Fruit fly (Drosophila melanogaster) whole organism, prepupa: ENCODE measurements around the gene Cog2.
A peak's percentile ranks its signal among the peaks of the same experiment; 100 is the strongest.

Source experiments
- Blimp-1 ChIP-seq: fragments of 200-800 bp; sonication (Bioruptor generic); optimal IDR thresholded peaks from 3 replicates; lab custom pipeline; 2017; ENCODE audit warnings: missing biosample characterization, missing genetic modification characterization, mild to moderate bottlenecking, moderate library complexity, missing genetic modification reagents
- CG10631 ChIP-seq: fragments of 200-800 bp; sonication (Bioruptor generic); optimal IDR thresholded peaks from 2 replicates; lab custom pipeline; 2016; ENCODE audit warnings: missing biosample characterization, missing genetic modification characterization
- CG10669 ChIP-seq: fragments of 200-800 bp; sonication (Bioruptor generic); optimal IDR thresholded peaks from 3 replicates; lab custom pipeline; 2018; ENCODE audit warnings: missing biosample characterization, mild to moderate bottlenecking, missing genetic modification characterization, moderate library complexity
- CG11294 ChIP-seq: fragments of 200-800 bp; sonication (Bioruptor generic); IDR thresholded peaks from 2 replicates; pipeline ENCODE4 v1.3.6; 2022; ENCODE audit warnings: missing biosample characterization, missing genetic modification characterization
- CG11902 ChIP-seq: fragments of 200-800 bp; sonication (Bioruptor generic); optimal IDR thresholded peaks from 3 replicates; lab custom pipeline; 2016; ENCODE audit warnings: missing biosample characterization, missing genetic modification characterization
- CG3032 ChIP-seq: fragments of 200-800 bp; optimal IDR thresholded peaks from 2 replicates; lab custom pipeline; 2019; ENCODE audit warnings: missing biosample characterization, mild to moderate bottlenecking, missing genetic modification characterization, moderate library complexity
- CG31627 ChIP-seq: fragments of 200-800 bp; sonication (Bioruptor generic); optimal IDR thresholded peaks from 3 replicates; lab custom pipeline; 2016; ENCODE audit warnings: missing biosample characterization, missing genetic modification characterization
- CG32006 ChIP-seq: fragments of 200-800 bp; sonication (Bioruptor generic); optimal IDR thresholded peaks from 3 replicates; lab custom pipeline; 2017; ENCODE audit warnings: missing biosample characterization, mild to moderate bottlenecking, missing genetic modification characterization
- CG34406 ChIP-seq: fragments of 200-800 bp; sonication (Bioruptor generic); optimal IDR thresholded peaks from 3 replicates; lab custom pipeline; 2016; ENCODE audit warnings: missing biosample characterization, missing genetic modification characterization
- CG3919 ChIP-seq: fragments of 200-800 bp; sonication (Bioruptor generic); optimal IDR thresholded peaks from 3 replicates; lab custom pipeline; 2016; ENCODE audit warnings: missing biosample characterization, missing genetic modification characterization
- CG6163 ChIP-seq: fragments of 200-800 bp; sonication (Bioruptor generic); IDR thresholded peaks from 3 replicates; pipeline ENCODE4 v1.3.6; 2022; ENCODE audit warnings: missing biosample characterization, missing genetic modification characterization
- CG6276 ChIP-seq: fragments of 200-800 bp; sonication (Bioruptor generic); optimal IDR thresholded peaks from 2 replicates; lab custom pipeline; 2017; ENCODE audit warnings: missing biosample characterization, mild to moderate bottlenecking, missing genetic modification characterization
- CG6792 ChIP-seq: fragments of 200-800 bp; sonication (Bioruptor generic); optimal IDR thresholded peaks from 3 replicates; lab custom pipeline; 2016; ENCODE audit warnings: missing biosample characterization, missing genetic modification characterization
- CG6854 ChIP-seq: fragments of 200-800 bp; sonication (Bioruptor generic); optimal IDR thresholded peaks from 2 replicates; lab custom pipeline; 2017; ENCODE audit warnings: missing biosample characterization, mild to moderate bottlenecking, missing genetic modification characterization
- CG8119 ChIP-seq: fragments of 200-800 bp; sonication (Bioruptor generic); IDR thresholded peaks from 3 replicates; pipeline ENCODE4 v1.3.6; 2022; ENCODE audit warnings: missing biosample characterization, missing genetic modification characterization
- CG9139 ChIP-seq: fragments of 200-800 bp; sonication (Bioruptor generic); optimal IDR thresholded peaks from 3 replicates; lab custom pipeline; 2017; ENCODE audit warnings: missing biosample characterization, mild to moderate bottlenecking, missing genetic modification characterization
- Eip75B ChIP-seq: fragments of 200-800 bp; sonication (Bioruptor generic); optimal IDR thresholded peaks from 3 replicates; lab custom pipeline; 2016; ENCODE audit warnings: missing biosample characterization, missing genetic modification characterization
- Eip78C ChIP-seq: fragments of 200-800 bp; sonication (Bioruptor generic); peaks from one replicate; lab custom pipeline; 2016; ENCODE audit warnings: missing biosample characterization, missing genetic modification characterization
- Gug ChIP-seq: fragments of 200-800 bp; sonication (Bioruptor generic); IDR thresholded peaks from 2 replicates; pipeline ENCODE4 v1.3.6; 2022; ENCODE audit warnings: missing biosample characterization, missing genetic modification characterization
- Hr38 ChIP-seq: sonication (Bioruptor generic); optimal IDR thresholded peaks from 2 replicates; lab custom pipeline; 2016; ENCODE audit warnings: missing biosample characterization, missing genetic modification characterization
- Hr39 ChIP-seq: fragments of 200-800 bp; sonication (Bioruptor generic); optimal IDR thresholded peaks from 2 replicates; lab custom pipeline; 2016; ENCODE audit warnings: missing biosample characterization, missing genetic modification characterization
- Hr4 ChIP-seq: fragments of 200-800 bp; sonication (Bioruptor generic); optimal IDR thresholded peaks from 3 replicates; lab custom pipeline; 2016; ENCODE audit warnings: missing biosample characterization, missing genetic modification characterization
- Lpt ChIP-seq: fragments of 200-800 bp; sonication (Bioruptor generic); optimal IDR thresholded peaks from 3 replicates; lab custom pipeline; 2016; ENCODE audit warnings: missing biosample characterization, missing genetic modification characterization
- Met ChIP-seq: fragments of 200-800 bp; sonication (Bioruptor generic); optimal IDR thresholded peaks from 3 replicates; lab custom pipeline; 2016; ENCODE audit warnings: missing biosample characterization, missing genetic modification characterization
- OdsH ChIP-seq: fragments of 200-800 bp; sonication (Bioruptor generic); optimal IDR thresholded peaks from 3 replicates; lab custom pipeline; 2016; ENCODE audit warnings: missing biosample characterization, missing genetic modification characterization
- Smox ChIP-seq: fragments of 200-800 bp; sonication (Bioruptor generic); optimal IDR thresholded peaks from 3 replicates; lab custom pipeline; 2016; ENCODE audit warnings: missing biosample characterization, missing genetic modification characterization
- Sox102F ChIP-seq: fragments of 200-800 bp; sonication (Bioruptor generic); optimal IDR thresholded peaks from 2 replicates; lab custom pipeline; 2016; ENCODE audit warnings: missing biosample characterization, mild to moderate bottlenecking, missing genetic modification characterization
- Sox14 ChIP-seq: fragments of 200-800 bp; sonication (Bioruptor generic); optimal IDR thresholded peaks from 3 replicates; lab custom pipeline; 2016; ENCODE audit warnings: missing biosample characterization, missing genetic modification characterization
- Sox15 ChIP-seq: fragments of 200-800 bp; sonication (Bioruptor generic); optimal IDR thresholded peaks from 3 replicates; lab custom pipeline; 2016; ENCODE audit warnings: missing biosample characterization, missing genetic modification characterization
- eg ChIP-seq: fragments of 200-800 bp; sonication (Bioruptor generic); IDR thresholded peaks from 3 replicates; pipeline ENCODE4 v1.3.6; 2022; ENCODE audit warnings: missing biosample characterization, missing genetic modification characterization
- esn ChIP-seq: fragments of 200-800 bp; sonication (Bioruptor generic); optimal IDR thresholded peaks from 2 replicates; lab custom pipeline; 2016; ENCODE audit warnings: missing biosample characterization, mild to moderate bottlenecking, missing genetic modification characterization, moderate library complexity
- fd85E ChIP-seq: fragments of 200-800 bp; sonication (Bioruptor generic); optimal IDR thresholded peaks from 3 replicates; lab custom pipeline; 2016; ENCODE audit warnings: missing biosample characterization, missing genetic modification characterization
- fkh ChIP-seq: fragments of 200-800 bp; sonication (Bioruptor generic); optimal IDR thresholded peaks from 3 replicates; lab custom pipeline; 2017; ENCODE audit warnings: missing biosample characterization, mild to moderate bottlenecking, missing genetic modification characterization, moderate library complexity
- lz ChIP-seq: fragments of 200-800 bp; sonication (Bioruptor generic); optimal IDR thresholded peaks from 3 replicates; lab custom pipeline; 2016; ENCODE audit warnings: missing biosample characterization, missing genetic modification characterization
- net ChIP-seq: fragments of 200-800 bp; sonication (Bioruptor generic); optimal IDR thresholded peaks from 3 replicates; lab custom pipeline; 2016; ENCODE audit warnings: missing biosample characterization, missing genetic modification characterization
- salr ChIP-seq, 2 experiments: fragments of 200-800 bp; sonication (Bioruptor generic); optimal IDR thresholded peaks; 3 replicates each; lab custom pipeline; 2016 to 2018; ENCODE audit warnings: missing biosample characterization in 2 of 2, missing genetic modification characterization in 2 of 2, mild to moderate bottlenecking in 1 of 2
- spab ChIP-seq: fragments of 200-800 bp; sonication (Bioruptor generic); optimal IDR thresholded peaks from 2 replicates; lab custom pipeline; 2017; ENCODE audit warnings: missing biosample characterization, mild to moderate bottlenecking, missing genetic modification characterization, missing genetic modification reagents
- ss ChIP-seq, 2 experiments: fragments of 200-800 bp; sonication (Bioruptor generic); optimal IDR thresholded peaks; 2 replicates in 1 of 2; 3 replicates in 1 of 2; lab custom pipeline; 2017 to 2018; ENCODE audit warnings: mild to moderate bottlenecking in 2 of 2, missing biosample characterization in 2 of 2, missing genetic modification characterization in 2 of 2, moderate library complexity in 1 of 2
- svp ChIP-seq: fragments of 200-800 bp; sonication (Bioruptor generic); peaks from one replicate; lab custom pipeline; 2016; ENCODE audit warnings: missing biosample characterization, missing genetic modification characterization
- topi ChIP-seq: fragments of 200-800 bp; sonication (Bioruptor generic); optimal IDR thresholded peaks from 3 replicates; lab custom pipeline; 2016; ENCODE audit warnings: missing biosample characterization, missing genetic modification characterization
- vri ChIP-seq: fragments of 200-800 bp; sonication (Bioruptor generic); optimal IDR thresholded peaks from 3 replicates; lab custom pipeline; 2016; ENCODE audit warnings: missing biosample characterization, mild to moderate bottlenecking, missing genetic modification characterization

Cog2 gene

dm6 chr3R:15361490-15361889, at the start of gene Cog2, which contains the start of gene Trax:
Gene Cog2 (minus strand): TSS chr3R:15361657.
Gene Trax (plus strand): TSS chr3R:15361692.
- TF ChIP-seq Eip78C (GFP tag; lab: Kevin White, UChicago) (no peak), CG11294 (GFP tag; lab: Robert Waterston, UW) (no peak), CG6276 (GFP tag; lab: Kevin White, UChicago) (no peak), CG6854 (GFP tag; lab: Kevin White, UChicago) (no peak), OdsH (no peak), eg (GFP tag; lab: Robert Waterston, UW) (no peak), Hr38 (no peak), Met (GFP tag; lab: Kevin White, UChicago) (no peak), CG34406 (no peak), CG3032 (tag; lab: Kevin White, UChicago) (no peak), Sox15 (GFP tag; lab: Kevin White, UChicago) (no peak), Gug (GFP tag; lab: Robert Waterston, UW) (no peak), CG6163 (GFP tag; lab: Robert Waterston, UW) (no peak), CG31627 (GFP tag; lab: Kevin White, UChicago) (no peak), spab (no peak), CG9139 (GFP tag; lab: Kevin White, UChicago) (no peak), Smox (no peak)

- peak; percentile 6 for TF ChIP-seq Eip78C (GFP tag; lab: Kevin White, UChicago)
- TF ChIP-seq CG6163 (GFP tag; lab: Robert Waterston, UW) = peak; percentile 26; the same call in 1 of the 3 replicates
- TF ChIP-seq svp (GFP tag; lab: Kevin White, UChicago) = peak; percentile 67
- TF ChIP-seq CG6854 (GFP tag; lab: Kevin White, UChicago) = peak; percentile 30
- TF ChIP-seq net (GFP tag; lab: Kevin White, UChicago) = no peak
- TF ChIP-seq Met (GFP tag; lab: Kevin White, UChicago) = peak; percentile 19
- no peak for TF ChIP-seq Hr39 (GFP tag; lab: Kevin White, UChicago)
- peak in 1 of 2 experiments; percentile 36 for TF ChIP-seq ss (GFP tag; optimal IDR thresholded peaks at IDR 0.05; lab: Kevin White, UChicago)
These were observed 49.5 kb upstream of the Cog2 start for dm6 chr3R:15410689-15411587.

dm6 chr3R:15409772-15410688, 48.6 kb upstream of the Cog2 start:
- TF ChIP-seq net (GFP tag; lab: Kevin White, UChicago) = no peak
- peak; percentile 13 for TF ChIP-seq CG10631 (GFP tag; lab: Kevin White, UChicago)
- no peak for TF ChIP-seq spab
- TF ChIP-seq lz (GFP tag; lab: Kevin White, UChicago) = peak; percentile 36
- no peak for TF ChIP-seq Blimp-1 (GFP tag; lab: Kevin White, UChicago)
- peak; percentile 34 for TF ChIP-seq Sox102F
- peak; percentile 28; the same call in 1 of the 2 replicates for TF ChIP-seq CG11294 (GFP tag; lab: Robert Waterston, UW)
- TF ChIP-seq Hr39 (GFP tag; lab: Kevin White, UChicago) = peak; percentile 57
- peak; percentile 26 for TF ChIP-seq Lpt (GFP tag; lab: Kevin White, UChicago)
- 0 out of 3 replicates have a peak, but pooled peaks have one; percentile 12 for TF ChIP-seq CG8119 (GFP tag; lab: Robert Waterston, UW)
- peak; percentile 44 for TF ChIP-seq Met (GFP tag; lab: Kevin White, UChicago)
- no peak for TF ChIP-seq Eip75B (GFP tag; lab: Kevin White, UChicago)
- peak; percentile 44 for TF ChIP-seq svp (GFP tag; lab: Kevin White, UChicago)
- peak; percentile 43 for TF ChIP-seq Sox14 (GFP tag; lab: Kevin White, UChicago)
- peak; percentile 41 for TF ChIP-seq CG31627 (GFP tag; lab: Kevin White, UChicago)
- no peak for TF ChIP-seq vri
- peak; percentile 52 for TF ChIP-seq Hr4 (GFP tag; lab: Kevin White, UChicago)
- TF ChIP-seq fkh (GFP tag; lab: Kevin White, UChicago) = peak; percentile 43
- TF ChIP-seq eg (GFP tag; lab: Robert Waterston, UW) = peak; percentile 69
- TF ChIP-seq CG3919 (GFP tag; lab: Kevin White, UChicago) = peak; percentile 3
- TF ChIP-seq CG6276 (GFP tag; lab: Kevin White, UChicago) = peak; percentile 31
- TF ChIP-seq fd85E = no peak
- peak; percentile 66 for TF ChIP-seq esn (GFP tag; lab: Kevin White, UChicago)
- peak; percentile 20 for TF ChIP-seq CG6792 (GFP tag; lab: Kevin White, UChicago)
- peak in 1 of 2 experiments; percentile 55 for TF ChIP-seq salr (GFP tag; optimal IDR thresholded peaks at IDR 0.05; lab: Kevin White, UChicago)
- TF ChIP-seq CG34406 = peak; percentile 44
- TF ChIP-seq CG10669 = peak; percentile 13
- peak; percentile 61 for TF ChIP-seq CG32006 (GFP tag; lab: Kevin White, UChicago)
- TF ChIP-seq Sox15 (GFP tag; lab: Kevin White, UChicago) = no peak
- peak; percentile 83 for TF ChIP-seq Eip78C (GFP tag; lab: Kevin White, UChicago)
- TF ChIP-seq topi = peak; percentile 38
- peak; percentile 5 for TF ChIP-seq CG11902 (GFP tag; lab: Kevin White, UChicago)
